Worm (Caenorhabditis elegans): ENCODE data around the gene F41E6.17.

ce11 chrV:8653080-8653821 is 29.4 kb downstream of the F41E6.17 start:
- no peak for TF ChIP-seq ztf-11 (tag; optimal IDR thresholded peaks at IDR 0.05)
- no peak for TF ChIP-seq elt-1 (tag; optimal IDR thresholded peaks at IDR 0.05; ENCODE audit: borderline replicate concordance, insufficient read depth)
- no peak for TF ChIP-seq lin-13 (tag; optimal IDR thresholded peaks at IDR 0.05)
- no peak for TF ChIP-seq nhr-12 (tag; optimal IDR thresholded peaks at IDR 0.05)
- TF ChIP-seq nhr-237 (tag; optimal IDR thresholded peaks at IDR 0.05): no peak
- TF ChIP-seq elt-3 (tag; optimal IDR thresholded peaks at IDR 0.05): no peak
- no peak for TF ChIP-seq pha-4 (tag; optimal IDR thresholded peaks at IDR 0.05)
- TF ChIP-seq M03D4.4 (tag; optimal IDR thresholded peaks at IDR 0.05): no peak

Data from whole organism, mixed stage, embryonic.